Fruit fly (Drosophila melanogaster): Measurements from ENCODE around the gene CG3808.

The CG3808 gene

dm6 chr3L:18988055-18988819, 12.2 kb downstream of the CG3808 start, which contains the start of gene CG11619 (continued):
- no peak for TF ChIP-seq wor (GFP tag; IDR thresholded peaks at IDR 0.05)
- no peak for TF ChIP-seq CG12744 (GFP tag; optimal IDR thresholded peaks at IDR 0.05)
- TF ChIP-seq dmrt11E (tag; optimal IDR thresholded peaks at IDR 0.05): no peak
- no peak for TF ChIP-seq unc-4 (GFP tag; IDR thresholded peaks at IDR 0.05; ENCODE audit: partially characterized antibody)
- no peak for TF ChIP-seq CG8359 (GFP tag; optimal IDR thresholded peaks at IDR 0.05; ENCODE audit: borderline replicate concordance)
- TF ChIP-seq BEAF-32 (GFP tag; optimal IDR thresholded peaks at IDR 0.05): peak; percentile 17
- TF ChIP-seq CHES-1-like (GFP tag; optimal IDR thresholded peaks at IDR 0.05): no peak
- no peak for TF ChIP-seq CG6791 (GFP tag; IDR thresholded peaks at IDR 0.05; ENCODE audit: partially characterized antibody)
- TF ChIP-seq Blimp-1 (GFP tag; optimal IDR thresholded peaks at IDR 0.05): peak; percentile 93
- TF ChIP-seq jumu (GFP tag; optimal IDR thresholded peaks at IDR 0.05): no peak
- no peak for TF ChIP-seq Taf1 (GFP tag; IDR thresholded peaks at IDR 0.05)
- no peak for TF ChIP-seq knrl (GFP tag; IDR thresholded peaks at IDR 0.05; ENCODE audit: partially characterized antibody)
- TF ChIP-seq Bteb2 (GFP tag; optimal IDR thresholded peaks at IDR 0.05): no peak
- TF ChIP-seq CG3838 (GFP tag; optimal IDR thresholded peaks at IDR 0.05): no peak
- no peak for TF ChIP-seq CG4360 (GFP tag; IDR thresholded peaks at IDR 0.05)
- TF ChIP-seq Jarid2 (GFP tag; optimal IDR thresholded peaks at IDR 0.05): no peak
- TF ChIP-seq pan (optimal IDR thresholded peaks at IDR 0.05): no peak
- TF ChIP-seq pan (GFP tag; optimal IDR thresholded peaks at IDR 0.05 in 1 of 2, IDR thresholded peaks at IDR 0.05 in 1 of 2): no peak
- no peak for TF ChIP-seq disco-r (GFP tag; optimal IDR thresholded peaks at IDR 0.05)
- no peak for TF ChIP-seq sob (GFP tag; IDR thresholded peaks at IDR 0.05)
- TF ChIP-seq row (GFP tag; IDR thresholded peaks at IDR 0.05): peak; percentile 10; the same call in 1 of the 3 replicates
- no peak for TF ChIP-seq Hr3 (GFP tag; optimal IDR thresholded peaks at IDR 0.05)
- peak; percentile 34 for TF ChIP-seq CG12769 (tag; optimal IDR thresholded peaks at IDR 0.05)
- TF ChIP-seq sens (GFP tag): peak; percentile 38
- no peak for TF ChIP-seq ERR (GFP tag; optimal IDR thresholded peaks at IDR 0.05)
- TF ChIP-seq tin (GFP tag; optimal IDR thresholded peaks at IDR 0.05): no peak
- no peak for TF ChIP-seq CG30403 (GFP tag; optimal IDR thresholded peaks at IDR 0.05)
- TF ChIP-seq CG11723 (GFP tag; optimal IDR thresholded peaks at IDR 0.05): no peak
- TF ChIP-seq Dbx (GFP tag; IDR thresholded peaks at IDR 0.05): no peak
- no peak for TF ChIP-seq Mad (GFP tag; optimal IDR thresholded peaks at IDR 0.05)
- no peak for TF ChIP-seq CG7271 (tag; optimal IDR thresholded peaks at IDR 0.05)
- no peak for TF ChIP-seq CG31365 (tag; optimal IDR thresholded peaks at IDR 0.05)
- no peak for TF ChIP-seq grn (GFP tag; optimal IDR thresholded peaks at IDR 0.05)
- no peak for TF ChIP-seq B-H1 (GFP tag; IDR thresholded peaks at IDR 0.05)
- TF ChIP-seq lola (GFP tag; optimal IDR thresholded peaks at IDR 0.05): no peak
- 0 out of 4 replicates have a peak, but pooled peaks have one; percentile 20 for TF ChIP-seq Dll (GFP tag; IDR thresholded peaks at IDR 0.05; ENCODE audit: partially characterized antibody)
- TF ChIP-seq crp (GFP tag; optimal IDR thresholded peaks at IDR 0.05): no peak
- TF ChIP-seq emc (GFP tag; optimal IDR thresholded peaks at IDR 0.05): no peak
- TF ChIP-seq CG4730 (GFP tag; IDR thresholded peaks at IDR 0.05): no peak
- TF ChIP-seq bcd (GFP tag; optimal IDR thresholded peaks at IDR 0.05): no peak
- TF ChIP-seq CG13123 (GFP tag; optimal IDR thresholded peaks at IDR 0.05): no peak
- no peak for TF ChIP-seq CG11456 (GFP tag; IDR thresholded peaks at IDR 0.05)
- no peak for TF ChIP-seq salm (tag; optimal IDR thresholded peaks at IDR 0.05)
- no peak for TF ChIP-seq CG17568 (GFP tag; optimal IDR thresholded peaks at IDR 0.05)
- no peak for TF ChIP-seq CG3995 (GFP tag; optimal IDR thresholded peaks at IDR 0.05)
- TF ChIP-seq jing (GFP tag; optimal IDR thresholded peaks at IDR 0.05): no peak
- TF ChIP-seq CG6654 (GFP tag; optimal IDR thresholded peaks at IDR 0.05): no peak
- TF ChIP-seq Oli (tag; optimal IDR thresholded peaks at IDR 0.05): no peak
- TF ChIP-seq Ptx1 (GFP tag; IDR thresholded peaks at IDR 0.05): no peak
- TF ChIP-seq Hr39 (optimal IDR thresholded peaks at IDR 0.05): no peak
